Worm (Caenorhabditis elegans) whole organism, mixed stage, embryonic: ENCODE data around the gene F19D8.2.

Source experiments
- M03D4.4 ChIP-seq: sonication (generic microtip); optimal IDR thresholded peaks from 2 replicates; lab custom pipeline; 2017; ENCODE audit warnings: mild to moderate bottlenecking, missing genetic modification characterization, missing compliant biosample characterization
- bed-3 ChIP-seq: fragments of 200-800 bp; sonication (Bioruptor generic); optimal IDR thresholded peaks from 3 replicates; lab custom pipeline; 2018; ENCODE audit warnings: mild to moderate bottlenecking, missing genetic modification characterization, moderate library complexity, missing compliant biosample characterization
- blmp-1 ChIP-seq: fragments of 150-350 bp; optimal IDR thresholded peaks from 2 replicates; lab custom pipeline; 2014; ENCODE audit warnings: missing biosample characterization, missing genetic modification characterization
- ceh-39 ChIP-seq: fragments of 150-350 bp; optimal IDR thresholded peaks from 2 replicates; lab custom pipeline; 2014; ENCODE audit warnings: missing biosample characterization, missing genetic modification characterization
- ceh-43 ChIP-seq: fragments of 200-800 bp; sonication (Bioruptor generic); optimal IDR thresholded peaks from 2 replicates; lab custom pipeline; 2018; ENCODE audit warnings: mild to moderate bottlenecking, missing genetic modification characterization, moderate library complexity, missing compliant biosample characterization
- ceh-83 ChIP-seq: fragments of 200-800 bp; sonication (Bioruptor generic); optimal IDR thresholded peaks from 2 replicates; lab custom pipeline; 2018; ENCODE audit warnings: mild to moderate bottlenecking, missing genetic modification characterization, missing compliant biosample characterization
- ces-1 ChIP-seq: fragments of 150-350 bp; optimal IDR thresholded peaks from 2 replicates; lab custom pipeline; 2014; ENCODE audit warnings: missing biosample characterization, missing genetic modification reagents, missing genetic modification characterization
- cnd-1 ChIP-seq: fragments of 200-800 bp; sonication (Bioruptor generic); optimal IDR thresholded peaks from 2 replicates; lab custom pipeline; 2018; ENCODE audit warnings: mild to moderate bottlenecking, missing genetic modification characterization, missing compliant biosample characterization
- drap-1 ChIP-seq: fragments of 200-800 bp; sonication (Bioruptor generic); optimal IDR thresholded peaks from 3 replicates; lab custom pipeline; 2018; ENCODE audit warnings: mild to moderate bottlenecking, missing genetic modification characterization, missing compliant biosample characterization
- elt-1 ChIP-seq: sonication (generic microtip); optimal IDR thresholded peaks from 2 replicates; lab custom pipeline; 2017; ENCODE audit warnings: missing genetic modification characterization, mild to moderate bottlenecking, missing compliant biosample characterization, antibody characterized with exemption, moderate library complexity, borderline replicate concordance; ENCODE audit not compliant: insufficient read depth
- elt-3 ChIP-seq: fragments of 150-350 bp; optimal IDR thresholded peaks from 2 replicates; lab custom pipeline; 2014; ENCODE audit warnings: missing biosample characterization, missing genetic modification characterization
- ham-2 ChIP-seq: fragments of 200-800 bp; sonication (Bioruptor generic); optimal IDR thresholded peaks from 2 replicates; lab custom pipeline; 2018; ENCODE audit warnings: mild to moderate bottlenecking, missing genetic modification characterization, missing compliant biosample characterization
- hlh-1 ChIP-seq: fragments of 150-350 bp; optimal IDR thresholded peaks from 2 replicates; lab custom pipeline; 2014; ENCODE audit warnings: missing biosample characterization, missing genetic modification reagents, missing genetic modification characterization
- lin-13 ChIP-seq: fragments of 150-350 bp; optimal IDR thresholded peaks from 2 replicates; lab custom pipeline; 2014; ENCODE audit warnings: missing biosample characterization, missing genetic modification characterization
- lin-32 ChIP-seq: fragments of 200-800 bp; sonication (Bioruptor generic); optimal IDR thresholded peaks from 2 replicates; lab custom pipeline; 2018; ENCODE audit warnings: mild to moderate bottlenecking, missing genetic modification characterization, missing compliant biosample characterization
- lsy-2 ChIP-seq: fragments of 150-350 bp; optimal IDR thresholded peaks from 2 replicates; lab custom pipeline; 2014; ENCODE audit warnings: missing biosample characterization, missing genetic modification characterization
- mab-5 ChIP-seq: fragments of 150-350 bp; optimal IDR thresholded peaks from 2 replicates; lab custom pipeline; 2014; ENCODE audit warnings: missing biosample characterization, missing genetic modification characterization
- mep-1 ChIP-seq: fragments of 150-350 bp; optimal IDR thresholded peaks from 2 replicates; lab custom pipeline; 2017; ENCODE audit warnings: missing biosample characterization, missing genetic modification reagents, missing genetic modification characterization, inconsistent platforms
- mls-2 ChIP-seq: sonication (generic microtip); optimal IDR thresholded peaks from 2 replicates; lab custom pipeline; 2016; ENCODE audit warnings: mild to moderate bottlenecking, missing genetic modification characterization, moderate library complexity, missing compliant biosample characterization
- nhr-12 ChIP-seq: fragments of 150-350 bp; optimal IDR thresholded peaks from 2 replicates; lab custom pipeline; 2014; ENCODE audit warnings: missing biosample characterization, missing genetic modification characterization
- nhr-2 ChIP-seq: fragments of 150-350 bp; optimal IDR thresholded peaks from 2 replicates; lab custom pipeline; 2014; ENCODE audit warnings: missing biosample characterization, missing genetic modification characterization
- nhr-237 ChIP-seq: fragments of 150-350 bp; optimal IDR thresholded peaks from 2 replicates; lab custom pipeline; 2014; ENCODE audit warnings: missing biosample characterization, missing genetic modification characterization
- nhr-28 ChIP-seq: fragments of 150-350 bp; optimal IDR thresholded peaks from 2 replicates; lab custom pipeline; 2014; ENCODE audit warnings: missing biosample characterization, missing genetic modification characterization
- nhr-76 ChIP-seq: sonication (generic microtip); optimal IDR thresholded peaks from 2 replicates; lab custom pipeline; 2017; ENCODE audit warnings: missing biosample characterization, missing genetic modification characterization
- pha-4 ChIP-seq: fragments of 150-350 bp; optimal IDR thresholded peaks from 2 replicates; lab custom pipeline; 2018; ENCODE audit warnings: missing biosample characterization, missing genetic modification reagents, missing genetic modification characterization
- sem-2 ChIP-seq: fragments of 200-800 bp; sonication (Bioruptor generic); optimal IDR thresholded peaks from 2 replicates; lab custom pipeline; 2018; ENCODE audit warnings: mild to moderate bottlenecking, missing genetic modification characterization, missing compliant biosample characterization
- sptf-1 ChIP-seq: sonication (generic microtip); optimal IDR thresholded peaks from 2 replicates; lab custom pipeline; 2017; ENCODE audit warnings: mild to moderate bottlenecking, missing genetic modification characterization, moderate library complexity, missing compliant biosample characterization
- tbx-8 ChIP-seq: fragments of 200-800 bp; sonication (Bioruptor generic); optimal IDR thresholded peaks from 2 replicates; lab custom pipeline; 2018; ENCODE audit warnings: mild to moderate bottlenecking, missing genetic modification characterization, moderate library complexity, missing compliant biosample characterization
- unc-120 ChIP-seq: sonication (generic microtip); optimal IDR thresholded peaks from 2 replicates; lab custom pipeline; 2017; ENCODE audit warnings: missing genetic modification characterization, missing compliant biosample characterization; ENCODE audit not compliant: poor library complexity, severe bottlenecking
- unc-39 ChIP-seq: fragments of 150-350 bp; optimal IDR thresholded peaks from 2 replicates; lab custom pipeline; 2014; ENCODE audit warnings: missing biosample characterization, missing genetic modification characterization
- unc-62 ChIP-seq: fragments of 150-350 bp; optimal IDR thresholded peaks from 2 replicates; lab custom pipeline; 2014; ENCODE audit warnings: missing biosample characterization, missing genetic modification reagents, missing genetic modification characterization
- zip-8 ChIP-seq: fragments of 150-350 bp; optimal IDR thresholded peaks from 2 replicates; lab custom pipeline; 2014; ENCODE audit warnings: missing biosample characterization, missing genetic modification characterization
- ztf-11 ChIP-seq: fragments of 150-350 bp; optimal IDR thresholded peaks from 2 replicates; lab custom pipeline; 2014; ENCODE audit warnings: missing biosample characterization, missing genetic modification characterization

Gene F19D8.2

DNA sequence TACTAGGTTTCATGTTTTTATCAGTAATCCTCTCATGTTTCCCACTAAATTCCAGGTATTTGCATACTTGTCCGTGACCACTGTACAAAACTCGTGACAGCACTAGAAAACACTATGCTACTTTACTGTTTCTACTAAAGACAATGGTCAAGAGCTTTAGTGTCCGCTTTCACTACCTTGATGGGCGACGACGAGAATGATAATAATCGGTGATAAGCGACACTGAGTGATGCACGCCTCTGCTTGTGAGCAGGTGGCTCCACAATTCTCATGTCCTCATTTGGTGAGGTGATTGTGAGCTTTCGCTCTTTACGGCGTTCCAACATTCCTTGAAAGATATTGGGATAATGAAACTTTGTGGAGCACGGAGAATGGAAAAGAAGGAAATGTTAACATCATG is 31.0 kb upstream of the F19D8.2 start:
- TF ChIP-seq ham-2, result no peak
- TF ChIP-seq zip-8 (tag; lab: Kevin White, UChicago), result no peak
- TF ChIP-seq unc-120, result no peak
- TF ChIP-seq bed-3 (GFP tag; lab: Kevin White, UChicago), result no peak
- TF ChIP-seq elt-3 (tag; lab: Kevin White, UChicago), result no peak
- no peak for TF ChIP-seq unc-39 (tag; lab: Kevin White, UChicago)
- no peak for TF ChIP-seq cnd-1 (tag; lab: Kevin White, UChicago)
- TF ChIP-seq pha-4 (tag; lab: Kevin White, UChicago), result no peak
- TF ChIP-seq ceh-43 (GFP tag; lab: Kevin White, UChicago), result no peak
- no peak for TF ChIP-seq blmp-1 (tag; lab: Kevin White, UChicago)
- no peak for TF ChIP-seq sem-2 (GFP tag; lab: Kevin White, UChicago)
- no peak for TF ChIP-seq ztf-11 (tag; lab: Kevin White, UChicago)
- no peak for TF ChIP-seq ceh-83
- no peak for TF ChIP-seq mep-1 (tag; lab: Kevin White, UChicago)
- no peak for TF ChIP-seq unc-62 (GFP tag; lab: Kevin White, UChicago)
- no peak for TF ChIP-seq mls-2
- TF ChIP-seq drap-1 (GFP tag; lab: Kevin White, UChicago), result no peak
- no peak for TF ChIP-seq ces-1 (GFP tag; lab: Kevin White, UChicago)

ce11 chrX:13809773-13810172 is 24.5 kb upstream of the F19D8.2 start, which contains the start of gene obr-3:
TSS of gene obr-3 (minus strand) at chrX:13809873.
- TF ChIP-seq unc-62 (GFP tag; lab: Kevin White, UChicago), result no peak
- TF ChIP-seq nhr-12, result no peak
- no peak for TF ChIP-seq ceh-83
- TF ChIP-seq elt-1, result no peak
- TF ChIP-seq sem-2 (GFP tag; lab: Kevin White, UChicago), result no peak

DNA sequence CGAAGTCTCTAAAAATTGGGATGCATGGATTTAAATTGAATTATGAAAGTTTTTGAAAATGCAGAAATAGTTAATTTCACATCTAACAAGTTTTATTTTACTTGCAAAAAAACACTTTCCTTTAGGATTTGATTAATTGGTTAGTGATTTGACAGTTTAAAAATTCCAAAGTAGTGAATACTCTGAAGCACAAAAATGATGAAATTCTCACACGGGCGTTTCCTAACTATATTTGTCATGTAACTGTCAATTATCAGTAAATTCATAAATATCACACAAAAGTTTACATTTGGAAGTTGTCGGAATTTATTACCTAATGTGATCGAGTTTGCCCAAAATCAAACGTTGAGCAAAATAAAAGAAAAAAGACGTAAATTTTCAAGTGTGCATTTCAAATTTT is 23.1 kb upstream of the F19D8.2 start:
- TF ChIP-seq lin-32 (GFP tag; lab: Kevin White, UChicago) (no peak), zip-8 (tag; lab: Kevin White, UChicago) (no peak), ztf-11 (tag; lab: Kevin White, UChicago) (no peak), mep-1 (tag; lab: Kevin White, UChicago) (no peak), unc-62 (GFP tag; lab: Kevin White, UChicago) (no peak)

- TF ChIP-seq elt-1 (no peak), nhr-237 (no peak), drap-1 (GFP tag; lab: Kevin White, UChicago) (no peak), sptf-1 (tag; lab: Kevin White, UChicago) (no peak), nhr-12 (no peak), hlh-1 (tag; lab: Kevin White, UChicago) (no peak), cnd-1 (tag; lab: Kevin White, UChicago) (no peak), nhr-28 (tag; lab: Kevin White, UChicago) (no peak), M03D4.4 (no peak), ceh-43 (GFP tag; lab: Kevin White, UChicago) (no peak), lin-32 (GFP tag; lab: Kevin White, UChicago) (no peak)
These were observed 22.3 kb upstream of the F19D8.2 start for ce11 chrX:13811929-13812328.

ce11 chrX:13818791-13819190 is 15.4 kb upstream of the F19D8.2 start:
- TF ChIP-seq ceh-83 (no peak), ham-2 (no peak), drap-1 (GFP tag; lab: Kevin White, UChicago) (no peak), tbx-8 (GFP tag; lab: Kevin White, UChicago) (no peak), ces-1 (GFP tag; lab: Kevin White, UChicago) (no peak), nhr-2 (no peak), ceh-39 (no peak), unc-120 (no peak), mep-1 (tag; lab: Kevin White, UChicago) (no peak), nhr-28 (tag; lab: Kevin White, UChicago) (no peak), lin-13 (tag; lab: Kevin White, UChicago) (no peak), nhr-76 (tag; lab: Kevin White, UChicago) (no peak), cnd-1 (tag; lab: Kevin White, UChicago) (no peak), blmp-1 (tag; lab: Kevin White, UChicago) (no peak), mab-5 (tag; lab: Kevin White, UChicago) (no peak), M03D4.4 (no peak), lsy-2 (tag; lab: Kevin White, UChicago) (no peak)
- TF ChIP-seq, all 35 proteins: peak for 0
